Worm (Caenorhabditis elegans): ENCODE results near the gene fbxb-108.

- TF ChIP-seq dao-5 (tag; optimal IDR thresholded peaks at IDR 0.05) (no peak), him-1 (tag; optimal IDR thresholded peaks at IDR 0.05) (no peak), W03F9.2 (tag; optimal IDR thresholded peaks at IDR 0.05) (no peak)
Measured at ce11 chrII:2741405-2741804, 23.4 kb upstream of the fbxb-108 start.

Measured in whole organism, L4/young adult.